Fruit fly (Drosophila melanogaster): Measurements from ENCODE around the gene CCT7.

- TF ChIP-seq CG6163 (GFP tag; IDR thresholded peaks at IDR 0.05): no peak
- no peak for TF ChIP-seq Eip75B (GFP tag; optimal IDR thresholded peaks at IDR 0.05)
- TF ChIP-seq Blimp-1 (GFP tag; optimal IDR thresholded peaks at IDR 0.05): no peak
- TF ChIP-seq CG3032 (tag; optimal IDR thresholded peaks at IDR 0.05): no peak
- no peak for TF ChIP-seq cyc (GFP tag; optimal IDR thresholded peaks at IDR 0.05)
Measured at dm6 chr3R:8801126-8801762, at the start of gene CCT7, which contains the start of the genes Pif1A and Pif1B.
